Worm (Caenorhabditis elegans) whole organism, L2 larva: Measurements from ENCODE around the gene T08G3.6.

Experiments
- C34F6.9 ChIP-seq: fragments of 150-350 bp; optimal IDR thresholded peaks from 2 replicates; lab custom pipeline; 2014; ENCODE audit warnings: missing biosample characterization, missing genetic modification characterization
- Y55F3AM.14 ChIP-seq: fragments of 200-800 bp; sonication (Bioruptor generic); optimal IDR thresholded peaks from 2 replicates; lab custom pipeline; 2018; ENCODE audit warnings: mild to moderate bottlenecking, missing genetic modification characterization, missing compliant biosample characterization
- aly-2 ChIP-seq: fragments of 150-350 bp; optimal IDR thresholded peaks from 2 replicates; lab custom pipeline; 2014; ENCODE audit warnings: missing biosample characterization, missing genetic modification characterization
- ama-1 ChIP-seq: fragments of 150-350 bp; optimal IDR thresholded peaks from 2 replicates; lab custom pipeline; 2018; ENCODE audit warnings: inconsistent platforms
- ceh-16 ChIP-seq: fragments of 150-350 bp; optimal IDR thresholded peaks from 2 replicates; lab custom pipeline; 2014; ENCODE audit warnings: missing biosample characterization, missing genetic modification characterization
- crh-2 ChIP-seq: sonication (generic microtip); optimal IDR thresholded peaks from 2 replicates; lab custom pipeline; 2017; ENCODE audit warnings: missing biosample characterization, missing genetic modification characterization
- elt-3 ChIP-seq: sonication (generic microtip); optimal IDR thresholded peaks from 2 replicates; lab custom pipeline; 2017; ENCODE audit warnings: missing biosample characterization, missing genetic modification characterization
- fos-1 ChIP-seq: fragments of 150-350 bp; optimal IDR thresholded peaks from 2 replicates; lab custom pipeline; 2014; ENCODE audit warnings: missing biosample characterization, missing genetic modification characterization
- gmeb-1 ChIP-seq: fragments of 150-350 bp; optimal IDR thresholded peaks from 2 replicates; lab custom pipeline; 2014; ENCODE audit warnings: missing biosample characterization, missing genetic modification characterization
- lin-11 ChIP-seq: fragments of 150-350 bp; sonication (generic microtip); optimal IDR thresholded peaks from 2 replicates; lab custom pipeline; 2014; ENCODE audit warnings: missing biosample characterization, missing genetic modification characterization, inconsistent platforms, mixed read lengths
- mab-5 ChIP-seq: fragments of 150-350 bp; optimal IDR thresholded peaks from 2 replicates; lab custom pipeline; 2014; ENCODE audit warnings: missing biosample characterization, missing genetic modification characterization
- mbf-1 ChIP-seq: sonication (generic microtip); optimal IDR thresholded peaks from 2 replicates; lab custom pipeline; 2017; ENCODE audit warnings: missing biosample characterization, missing genetic modification characterization
- mdl-1 ChIP-seq, 2 experiments: fragments of 150-350 bp in 1 of 2; sonication (generic microtip) in 1 of 2; optimal IDR thresholded peaks; 2 replicates each; lab custom pipeline; 2017; ENCODE audit warnings: missing biosample characterization in 2 of 2, missing genetic modification characterization in 2 of 2
- nhr-10 ChIP-seq: sonication (generic microtip); optimal IDR thresholded peaks from 2 replicates; lab custom pipeline; 2017; ENCODE audit warnings: missing biosample characterization, missing genetic modification characterization
- nhr-12 ChIP-seq: fragments of 150-350 bp; optimal IDR thresholded peaks from 2 replicates; lab custom pipeline; 2014; ENCODE audit warnings: missing biosample characterization, missing genetic modification characterization
- nhr-129 ChIP-seq: fragments of 150-350 bp; optimal IDR thresholded peaks from 2 replicates; lab custom pipeline; 2014; ENCODE audit warnings: missing biosample characterization, missing genetic modification characterization
- nhr-21 ChIP-seq: fragments of 150-350 bp; optimal IDR thresholded peaks from 2 replicates; lab custom pipeline; 2014; ENCODE audit warnings: missing biosample characterization, missing genetic modification characterization
- nhr-237 ChIP-seq: fragments of 150-350 bp; optimal IDR thresholded peaks from 2 replicates; lab custom pipeline; 2014; ENCODE audit warnings: missing biosample characterization, missing genetic modification characterization
- nhr-25 ChIP-seq: fragments of 150-350 bp; sonication (generic microtip); optimal IDR thresholded peaks from 3 replicates; lab custom pipeline; 2014; ENCODE audit warnings: missing biosample characterization, missing genetic modification characterization
- nhr-77 ChIP-seq: fragments of 150-350 bp; optimal IDR thresholded peaks from 2 replicates; lab custom pipeline; 2014; ENCODE audit warnings: missing biosample characterization, missing genetic modification characterization
- skn-1 ChIP-seq: sonication (generic microtip); optimal IDR thresholded peaks from 2 replicates; lab custom pipeline; 2017; ENCODE audit warnings: missing biosample characterization, missing genetic modification characterization
- sma-9 ChIP-seq, 2 experiments: fragments of 150-350 bp in 1 of 2; sonication (generic microtip) in 1 of 2; optimal IDR thresholded peaks; 2 replicates each; lab custom pipeline; 2014 to 2016; ENCODE audit warnings: missing genetic modification characterization in 2 of 2, mild to moderate bottlenecking in 1 of 2, missing biosample characterization in 1 of 2, missing compliant biosample characterization in 1 of 2, missing genetic modification reagents in 1 of 2, moderate library complexity in 1 of 2
- unc-39 ChIP-seq: fragments of 150-350 bp; optimal IDR thresholded peaks from 2 replicates; lab custom pipeline; 2014; ENCODE audit warnings: missing biosample characterization, missing genetic modification characterization
- unc-62 ChIP-seq: fragments of 150-350 bp; optimal IDR thresholded peaks from 2 replicates; lab custom pipeline; 2014; ENCODE audit warnings: missing biosample characterization, missing genetic modification reagents, missing genetic modification characterization
- zag-1 ChIP-seq: fragments of 150-350 bp; optimal IDR thresholded peaks from 2 replicates; lab custom pipeline; 2014; ENCODE audit warnings: missing biosample characterization, missing genetic modification characterization
- ztf-1 ChIP-seq: fragments of 200-800 bp; sonication (Bioruptor generic); conservative IDR thresholded peaks from 2 replicates; pipeline ENCODE4 v1.3.6; 2022; ENCODE audit warnings: missing genetic modification characterization, missing compliant biosample characterization

The T08G3.6 gene

ce11 chrV:16487474-16487873 is 41.7 kb downstream of the T08G3.6 start, which contains the start of gene Y32B12A.5:
TSS of gene Y32B12A.5 (minus strand) at chrV:16487574.
- TF ChIP-seq ceh-16 (tag; lab: Kevin White, UChicago) (no peak), nhr-77 (tag; lab: Kevin White, UChicago) (no peak), nhr-21 (tag; lab: Kevin White, UChicago) (no peak), ama-1 (lab: Kevin White, UChicago) (no peak), nhr-10 (tag; lab: Kevin White, UChicago) (no peak), nhr-25 (tag; lab: Kevin White, UChicago) (no peak), mbf-1 (tag; lab: Kevin White, UChicago) (no peak), zag-1 (tag; lab: Kevin White, UChicago) (no peak), nhr-12 (tag; lab: Kevin White, UChicago) (no peak), C34F6.9 (tag; lab: Kevin White, UChicago) (no peak), mdl-1 (tag; optimal IDR thresholded peaks at IDR 0.05; lab: Kevin White, UChicago) (no peak), ztf-1 (GFP tag; lab: Robert Waterston, UW) (no peak), sma-9 (GFP tag; optimal IDR thresholded peaks at IDR 0.05; lab: Kevin White, UChicago) (no peak), sma-9 (tag; optimal IDR thresholded peaks at IDR 0.05; lab: Kevin White, UChicago) (no peak), nhr-129 (tag; lab: Kevin White, UChicago) (no peak), unc-62 (GFP tag; lab: Kevin White, UChicago) (no peak)

- TF ChIP-seq unc-39 (tag; lab: Kevin White, UChicago) (no peak), mab-5 (tag; lab: Kevin White, UChicago) (no peak), ceh-16 (tag; lab: Kevin White, UChicago) (no peak), nhr-237 (no peak), nhr-77 (tag; lab: Kevin White, UChicago) (no peak), nhr-12 (tag; lab: Kevin White, UChicago) (no peak), lin-11 (tag; lab: Kevin White, UChicago) (no peak), ama-1 (lab: Kevin White, UChicago) (no peak), aly-2 (no peak), nhr-25 (tag; lab: Kevin White, UChicago) (no peak), crh-2 (tag; lab: Kevin White, UChicago) (no peak), Y55F3AM.14 (GFP tag; lab: Kevin White, UChicago) (no peak), nhr-21 (tag; lab: Kevin White, UChicago) (no peak), gmeb-1 (tag; lab: Kevin White, UChicago) (no peak), unc-62 (GFP tag; lab: Kevin White, UChicago) (no peak), elt-3 (no peak), skn-1 (no peak)
Observed at ce11 chrV:16488172-16488571, 42.4 kb downstream of the T08G3.6 start, which contains the start of gene sqst-4. TSS of gene sqst-4 (plus strand) at chrV:16488472.

- peak; percentile 72 for TF ChIP-seq fos-1
- no peak for TF ChIP-seq Y55F3AM.14 (GFP tag; lab: Kevin White, UChicago)
- peak; percentile 60 for TF ChIP-seq sma-9 (GFP tag; optimal IDR thresholded peaks at IDR 0.05; lab: Kevin White, UChicago)
- no peak for TF ChIP-seq sma-9 (tag; optimal IDR thresholded peaks at IDR 0.05; lab: Kevin White, UChicago)
Observed at ce11 chrV:16494359-16494758, 48.6 kb downstream of the T08G3.6 start, which contains the start of gene comt-2. TSS of gene comt-2 (minus strand) at chrV:16494489.
